Fruit fly (Drosophila melanogaster) whole organism, adult: Measurements from ENCODE around the gene CG46306.

ENCODE experiments used
- CG11617 ChIP-seq: fragments of 200-800 bp; sonication (Bioruptor generic); optimal IDR thresholded peaks from 2 replicates; lab custom pipeline; 2017; ENCODE audit warnings: mild to moderate bottlenecking, missing biosample characterization, missing genetic modification reagents, missing genetic modification characterization
- CG12768 ChIP-seq: fragments of 200-800 bp; sonication (Bioruptor generic); optimal IDR thresholded peaks from 2 replicates; lab custom pipeline; 2017; ENCODE audit warnings: missing biosample characterization, missing genetic modification characterization, mild to moderate bottlenecking, moderate library complexity, missing genetic modification reagents
- CG14711 ChIP-seq: fragments of 200-800 bp; sonication (Bioruptor generic); optimal IDR thresholded peaks from 2 replicates; lab custom pipeline; 2018; ENCODE audit warnings: missing biosample characterization, mild to moderate bottlenecking, missing genetic modification characterization, moderate library complexity
- CG1620 ChIP-seq: fragments of 200-800 bp; sonication (Bioruptor generic); optimal IDR thresholded peaks from 2 replicates; lab custom pipeline; 2016; ENCODE audit warnings: missing biosample characterization, missing genetic modification characterization
- CG33017 ChIP-seq: fragments of 200-800 bp; sonication (Bioruptor generic); optimal IDR thresholded peaks from 2 replicates; lab custom pipeline; 2018; ENCODE audit warnings: missing biosample characterization, mild to moderate bottlenecking, missing genetic modification characterization, moderate library complexity
- CG5204 ChIP-seq: fragments of 200-800 bp; sonication (Bioruptor generic); optimal IDR thresholded peaks from 2 replicates; lab custom pipeline; 2016; ENCODE audit warnings: missing biosample characterization, missing genetic modification characterization
- CG7045 ChIP-seq: fragments of 200-800 bp; sonication (Bioruptor generic); optimal IDR thresholded peaks from 2 replicates; lab custom pipeline; 2017; ENCODE audit warnings: missing biosample characterization, mild to moderate bottlenecking, missing genetic modification characterization
- CG7101 ChIP-seq: fragments of 200-800 bp; sonication (Bioruptor generic); optimal IDR thresholded peaks from 2 replicates; lab custom pipeline; 2018; ENCODE audit warnings: missing biosample characterization, mild to moderate bottlenecking, missing genetic modification characterization, moderate library complexity
- Clk ChIP-seq: fragments of 200-800 bp; sonication (Bioruptor generic); optimal IDR thresholded peaks from 2 replicates; lab custom pipeline; 2017; ENCODE audit warnings: missing biosample characterization, missing genetic modification characterization
- Crg-1 ChIP-seq: fragments of 200-800 bp; sonication (Bioruptor generic); optimal IDR thresholded peaks from 2 replicates; lab custom pipeline; 2016; ENCODE audit warnings: missing biosample characterization, missing genetic modification characterization
- Hr96 ChIP-seq: fragments of 200-800 bp; sonication (Bioruptor generic); optimal IDR thresholded peaks from 2 replicates; lab custom pipeline; 2016; ENCODE audit warnings: missing biosample characterization, missing genetic modification characterization
- Mnt ChIP-seq: fragments of 200-800 bp; sonication (Bioruptor generic); optimal IDR thresholded peaks from 2 replicates; lab custom pipeline; 2016; ENCODE audit warnings: missing biosample characterization, mild to moderate bottlenecking, missing genetic modification characterization
- bab1 ChIP-seq: fragments of 200-800 bp; sonication (Bioruptor generic); optimal IDR thresholded peaks from 3 replicates; lab custom pipeline; 2019; ENCODE audit warnings: missing biosample characterization, mild to moderate bottlenecking, missing genetic modification characterization, moderate library complexity
- cic ChIP-seq: fragments of 200-800 bp; sonication (Bioruptor generic); optimal IDR thresholded peaks from 2 replicates; lab custom pipeline; 2017; ENCODE audit warnings: missing biosample characterization, mild to moderate bottlenecking, missing genetic modification characterization, moderate library complexity
- cnc ChIP-seq, 2 experiments: fragments of >200 bp; optimal IDR thresholded peaks; 2 replicates each; lab custom pipeline; 2017
- kay ChIP-seq: fragments of 200-800 bp; sonication (Bioruptor generic); peaks from one replicate; lab custom pipeline; 2016; ENCODE audit warnings: missing biosample characterization, missing genetic modification characterization, borderline replicate concordance
- ovo ChIP-seq: fragments of 200-800 bp; sonication (Bioruptor generic); optimal IDR thresholded peaks from 2 replicates; lab custom pipeline; 2016; ENCODE audit warnings: missing biosample characterization, missing genetic modification characterization
- pad ChIP-seq: fragments of 200-800 bp; sonication (Bioruptor generic); optimal IDR thresholded peaks from 3 replicates; lab custom pipeline; 2017; ENCODE audit warnings: missing biosample characterization, missing genetic modification characterization, mild to moderate bottlenecking, moderate library complexity, missing genetic modification reagents
- tj ChIP-seq: fragments of 200-800 bp; sonication (Bioruptor generic); optimal IDR thresholded peaks from 3 replicates; lab custom pipeline; 2017; ENCODE audit warnings: missing biosample characterization, mild to moderate bottlenecking, missing genetic modification characterization, moderate library complexity
- toe ChIP-seq: fragments of 200-800 bp; sonication (Bioruptor generic); optimal IDR thresholded peaks from 2 replicates; lab custom pipeline; 2016; ENCODE audit warnings: missing biosample characterization, missing genetic modification characterization

Gene CG46306

dm6 chrX:16835304-16835703 is at the start of gene CG46306, which contains the start of gene CG13004:
Gene CG46306 (minus strand): TSS chrX:16835520.
Gene CG13004 (minus strand): TSS chrX:16835520.
- no peak for TF ChIP-seq CG11617 (GFP tag; lab: Kevin White, UChicago)
- peak; percentile 14 for TF ChIP-seq tj (GFP tag; lab: Kevin White, UChicago)

dm6 chrX:16884280-16884679 is 49.0 kb upstream of the CG46306 start, which contains the start of the genes Nprl2 and Polr3I:
Gene Nprl2 (minus strand): TSS chrX:16884365.
Gene Polr3I (plus strand): TSS chrX:16884581.
- TF ChIP-seq CG14711 (tag; lab: Kevin White, UChicago), result no peak
- TF ChIP-seq bab1 (GFP tag; lab: Kevin White, UChicago), result peak; percentile 33
- no peak for TF ChIP-seq CG11617 (GFP tag; lab: Kevin White, UChicago)

dm6 chrX:16881015-16881414 is 45.7 kb upstream of the CG46306 start, which contains the start of gene CG4872:
Gene CG4872 (plus strand): TSS chrX:16881347.
- TF ChIP-seq CG14711 (tag; lab: Kevin White, UChicago) (peak; percentile 73), cic (no peak), bab1 (GFP tag; lab: Kevin White, UChicago) (peak; percentile 50), Crg-1 (GFP tag; lab: Kevin White, UChicago) (peak; percentile 3), CG1620 (no peak), CG11617 (GFP tag; lab: Kevin White, UChicago) (peak; percentile 15), ovo (GFP tag; lab: Kevin White, UChicago) (no peak), CG5204 (GFP tag; lab: Kevin White, UChicago) (no peak), CG7101 (tag; lab: Kevin White, UChicago) (peak; percentile 56), Hr96 (GFP tag; lab: Kevin White, UChicago) (no peak), CG33017 (no peak), kay (GFP tag; lab: Kevin White, UChicago) (no peak), CG7045 (GFP tag; lab: Kevin White, UChicago) (no peak), toe (GFP tag; lab: Kevin White, UChicago) (no peak), Mnt (GFP tag; lab: Kevin White, UChicago) (no peak), tj (GFP tag; lab: Kevin White, UChicago) (no peak)

dm6 chrX:16880013-16880412 is 44.7 kb upstream of the CG46306 start:
- TF ChIP-seq cic, result no peak
- no peak for TF ChIP-seq CG7101 (tag; lab: Kevin White, UChicago)
- TF ChIP-seq cnc (optimal IDR thresholded peaks at IDR 0.05; lab: Kevin White, UChicago), result no peak
- no peak for TF ChIP-seq CG33017
- TF ChIP-seq toe (GFP tag; lab: Kevin White, UChicago), result no peak

dm6 chrX:16876425-16876824 is 41.1 kb upstream of the CG46306 start, which contains the start of gene CG13003:
Gene CG13003 (minus strand): TSS chrX:16876544.
- TF ChIP-seq Mnt (GFP tag; lab: Kevin White, UChicago), result no peak
- no peak for TF ChIP-seq cic
- TF ChIP-seq ovo (GFP tag; lab: Kevin White, UChicago), result no peak
- TF ChIP-seq kay (GFP tag; lab: Kevin White, UChicago), result no peak
- TF ChIP-seq CG7101 (tag; lab: Kevin White, UChicago), result no peak
- TF ChIP-seq CG7045 (GFP tag; lab: Kevin White, UChicago), result no peak
- no peak for TF ChIP-seq toe (GFP tag; lab: Kevin White, UChicago)
- TF ChIP-seq CG1620, result no peak
- no peak for TF ChIP-seq Clk (GFP tag; lab: Kevin White, UChicago)
- TF ChIP-seq CG14711 (tag; lab: Kevin White, UChicago), result no peak
- no peak for TF ChIP-seq CG12768
- no peak for TF ChIP-seq tj (GFP tag; lab: Kevin White, UChicago)
- TF ChIP-seq pad (GFP tag; lab: Kevin White, UChicago), result no peak
- no peak for TF ChIP-seq Hr96 (GFP tag; lab: Kevin White, UChicago)
- no peak for TF ChIP-seq cnc (optimal IDR thresholded peaks at IDR 0.05; lab: Kevin White, UChicago)
- no peak for TF ChIP-seq Crg-1 (GFP tag; lab: Kevin White, UChicago)
- no peak for TF ChIP-seq CG11617 (GFP tag; lab: Kevin White, UChicago)
- TF ChIP-seq CG5204 (GFP tag; lab: Kevin White, UChicago), result no peak
- TF ChIP-seq CG33017, result no peak

dm6 chrX:16874671-16875070 is 39.4 kb upstream of the CG46306 start:
- no peak for TF ChIP-seq CG11617 (GFP tag; lab: Kevin White, UChicago)
- TF ChIP-seq CG33017, result no peak
- no peak for TF ChIP-seq kay (GFP tag; lab: Kevin White, UChicago)
- TF ChIP-seq toe (GFP tag; lab: Kevin White, UChicago), result no peak
- no peak for TF ChIP-seq tj (GFP tag; lab: Kevin White, UChicago)

- TF ChIP-seq CG5204 (GFP tag; lab: Kevin White, UChicago), result no peak
- TF ChIP-seq CG1620, result no peak
- TF ChIP-seq Crg-1 (GFP tag; lab: Kevin White, UChicago), result no peak
- TF ChIP-seq CG7045 (GFP tag; lab: Kevin White, UChicago), result no peak
- TF ChIP-seq CG14711 (tag; lab: Kevin White, UChicago), result no peak
Observed at dm6 chrX:16873053-16873452, 37.7 kb upstream of the CG46306 start.
